Fruit fly (Drosophila melanogaster) S2 (cell line): ENCODE data around the gene Cdk12.

Source experiments
- CG8478 ChIP-seq: fragments of >200 bp; optimal IDR thresholded peaks from 2 replicates; lab custom pipeline; 2018
- CTCF ChIP-seq, 2 experiments: fragments of >200 bp; optimal IDR thresholded peaks; 2 replicates each; lab custom pipeline; 2018

dm6 chr3L:21568848-21569372, 52.8 kb downstream of the Cdk12 start, which contains the start of the genes CRIF and SMC5:
- TF ChIP-seq CG8478 = no peak
- no peak for TF ChIP-seq CTCF (optimal IDR thresholded peaks at IDR 0.05; lab: Kevin White, UChicago)
